Worm (Caenorhabditis elegans): Measurements from ENCODE around the gene ins-11.

Gene ins-11

DNA sequence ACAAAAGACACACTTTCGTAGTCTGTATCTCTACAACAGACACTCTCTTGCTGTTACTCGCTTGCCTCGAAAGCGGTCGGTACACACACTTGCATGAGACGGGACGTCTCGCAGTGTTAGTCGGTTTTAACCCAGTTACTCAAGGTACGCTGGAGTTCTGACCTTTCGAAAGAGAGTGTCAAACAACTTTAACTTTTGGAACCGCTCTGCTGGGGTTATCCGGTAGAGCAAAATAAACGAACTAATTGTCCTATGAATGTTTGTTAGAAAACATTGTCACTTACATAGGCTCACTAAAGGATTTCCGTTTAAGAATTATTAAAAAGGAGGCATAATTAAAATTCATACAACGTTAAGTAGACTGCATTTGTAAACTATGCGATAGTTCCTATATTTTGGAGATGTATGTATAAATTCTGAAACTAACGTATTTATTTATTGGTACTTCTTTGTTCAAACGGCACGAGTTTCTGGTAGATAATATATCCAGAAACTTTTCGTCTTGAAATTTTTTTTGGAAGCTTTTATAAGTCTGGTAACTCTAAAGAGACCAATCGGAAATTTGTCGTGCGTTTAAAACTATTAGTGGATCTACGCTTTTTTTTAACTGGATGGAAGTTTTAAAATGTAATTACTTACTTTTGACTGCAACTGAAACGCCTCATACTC lies 12.9 kb upstream of the ins-11 start (continued):
- TF ChIP-seq unc-62 (GFP tag; optimal IDR thresholded peaks at IDR 0.05) (peak; percentile 81), pha-4 (tag; optimal IDR thresholded peaks at IDR 0.05) (peak; percentile 99), nhr-77 (tag; optimal IDR thresholded peaks at IDR 0.05) (peak; percentile 93), nhr-11 (tag; optimal IDR thresholded peaks at IDR 0.05) (peak; percentile 95), fkh-10 (GFP tag; optimal IDR thresholded peaks at IDR 0.05) (peak; percentile 99), nhr-23 (tag; optimal IDR thresholded peaks at IDR 0.05) (peak; percentile 99), fkh-2 (tag; optimal IDR thresholded peaks at IDR 0.05) (peak; percentile 95), ceh-16 (tag; optimal IDR thresholded peaks at IDR 0.05) (peak; percentile 80), mdl-1 (tag; optimal IDR thresholded peaks at IDR 0.05) (peak; percentile 29), skn-1 (tag; optimal IDR thresholded peaks at IDR 0.05) (peak; percentile 95), nhr-28 (tag; optimal IDR thresholded peaks at IDR 0.05) (peak; percentile 76), daf-12 (tag; optimal IDR thresholded peaks at IDR 0.05) (peak; percentile 67), nhr-43 (tag; optimal IDR thresholded peaks at IDR 0.05; ENCODE audit: poor library complexity, severe bottlenecking) (peak; percentile 95), nhr-25 (tag; optimal IDR thresholded peaks at IDR 0.05) (peak; percentile 99), hmg-11 (tag; optimal IDR thresholded peaks at IDR 0.05) (peak; percentile 98)

DNA sequence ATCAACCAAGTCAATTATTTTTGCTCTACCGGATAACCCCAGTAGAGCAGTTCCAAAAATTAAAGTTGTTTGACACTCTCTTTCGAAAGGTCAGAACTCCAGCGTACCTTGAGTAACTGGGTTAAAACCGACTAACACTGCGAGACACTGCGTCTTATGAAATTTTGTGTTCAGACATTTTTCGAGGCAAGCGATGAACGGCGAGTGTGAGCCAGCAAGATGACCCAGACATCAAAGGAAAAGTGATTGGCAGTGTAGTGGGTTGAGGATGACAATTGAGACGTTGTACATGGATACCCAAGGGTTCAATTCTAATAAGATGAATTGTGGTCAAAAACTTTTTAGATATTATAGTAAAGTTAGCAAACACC lies 12.4 kb upstream of the ins-11 start:
- TF ChIP-seq ztf-11 (tag; optimal IDR thresholded peaks at IDR 0.05) = no peak
- TF ChIP-seq daf-12 (tag; optimal IDR thresholded peaks at IDR 0.05) = no peak
- peak; percentile 55 for TF ChIP-seq nhr-23 (tag; optimal IDR thresholded peaks at IDR 0.05)
- TF ChIP-seq elt-2 (tag; optimal IDR thresholded peaks at IDR 0.05) = peak; percentile 84
- no peak for TF ChIP-seq ceh-82 (tag; optimal IDR thresholded peaks at IDR 0.05)
- no peak for TF ChIP-seq R02D3.7 (tag; optimal IDR thresholded peaks at IDR 0.05)
- TF ChIP-seq nhr-25 (tag; optimal IDR thresholded peaks at IDR 0.05) = peak; percentile 60
- no peak for TF ChIP-seq unc-39 (tag; optimal IDR thresholded peaks at IDR 0.05)
- no peak for TF ChIP-seq nhr-67 (tag; optimal IDR thresholded peaks at IDR 0.05)
- no peak for TF ChIP-seq zag-1 (tag; optimal IDR thresholded peaks at IDR 0.05)
- TF ChIP-seq nhr-28 (tag; optimal IDR thresholded peaks at IDR 0.05) = no peak
- TF ChIP-seq egl-27 (tag; optimal IDR thresholded peaks at IDR 0.05) = no peak
- TF ChIP-seq tbx-2 (tag; optimal IDR thresholded peaks at IDR 0.05) = no peak
- peak; percentile 81 for TF ChIP-seq pha-4 (tag; optimal IDR thresholded peaks at IDR 0.05)
- no peak for TF ChIP-seq nhr-237 (tag; optimal IDR thresholded peaks at IDR 0.05)
- peak; percentile 99 for TF ChIP-seq snpc-4 (tag; optimal IDR thresholded peaks at IDR 0.05)
- no peak for TF ChIP-seq elt-3 (tag; optimal IDR thresholded peaks at IDR 0.05)
- TF ChIP-seq lsy-12 (tag; optimal IDR thresholded peaks at IDR 0.05) = no peak
- no peak for TF ChIP-seq ceh-9 (tag; optimal IDR thresholded peaks at IDR 0.05)
- no peak for TF ChIP-seq fkh-2 (tag; optimal IDR thresholded peaks at IDR 0.05)
- TF ChIP-seq mdl-1 (tag; optimal IDR thresholded peaks at IDR 0.05) = no peak
- peak; percentile 31 for TF ChIP-seq pqm-1 (tag; optimal IDR thresholded peaks at IDR 0.05)
- no peak for TF ChIP-seq nhr-77 (tag; optimal IDR thresholded peaks at IDR 0.05)
- TF ChIP-seq nhr-11 (tag; optimal IDR thresholded peaks at IDR 0.05) = no peak
- peak; percentile 51 for TF ChIP-seq unc-62 (GFP tag; optimal IDR thresholded peaks at IDR 0.05)
- TF ChIP-seq ztf-4 (tag; optimal IDR thresholded peaks at IDR 0.05) = no peak
- TF ChIP-seq ceh-28 (tag; optimal IDR thresholded peaks at IDR 0.05) = peak; percentile 58
- TF ChIP-seq nhr-76 (tag; optimal IDR thresholded peaks at IDR 0.05) = no peak
- TF ChIP-seq skn-1 (tag; optimal IDR thresholded peaks at IDR 0.05) = peak; percentile 57
- TF ChIP-seq lin-15B (tag; optimal IDR thresholded peaks at IDR 0.05) = peak; percentile 26
- no peak for TF ChIP-seq fos-1 (tag; optimal IDR thresholded peaks at IDR 0.05)
- peak; percentile 72 for TF ChIP-seq lin-39 (tag; optimal IDR thresholded peaks at IDR 0.05)
- peak; percentile 80 for TF ChIP-seq nfya-1 (tag; optimal IDR thresholded peaks at IDR 0.05; ENCODE audit: insufficient read depth)
- no peak for TF ChIP-seq aly-2 (tag; optimal IDR thresholded peaks at IDR 0.05)
- TF ChIP-seq jun-1 (tag; optimal IDR thresholded peaks at IDR 0.05) = peak; percentile 41
- peak; percentile 63 for TF ChIP-seq nhr-43 (tag; optimal IDR thresholded peaks at IDR 0.05; ENCODE audit: poor library complexity, severe bottlenecking)
- no peak for TF ChIP-seq ZK546.5 (tag; optimal IDR thresholded peaks at IDR 0.05)
- no peak for TF ChIP-seq hmg-11 (tag; optimal IDR thresholded peaks at IDR 0.05)
- no peak for TF ChIP-seq mml-1 (tag; optimal IDR thresholded peaks at IDR 0.05)
- peak; percentile 99 for TF ChIP-seq ama-1 (optimal IDR thresholded peaks at IDR 0.05)
- no peak for TF ChIP-seq elt-1 (tag; optimal IDR thresholded peaks at IDR 0.05)
- TF ChIP-seq ceh-16 (tag; optimal IDR thresholded peaks at IDR 0.05) = no peak
- TF ChIP-seq egl-5 (tag; optimal IDR thresholded peaks at IDR 0.05) = peak; percentile 60
- no peak for TF ChIP-seq sea-2 (GFP tag; optimal IDR thresholded peaks at IDR 0.05)
- no peak for TF ChIP-seq fkh-10 (GFP tag; optimal IDR thresholded peaks at IDR 0.05)
- no peak for TF ChIP-seq eor-1 (tag; optimal IDR thresholded peaks at IDR 0.05)
- TF ChIP-seq nhr-12 (tag; optimal IDR thresholded peaks at IDR 0.05) = no peak
